Worm (Caenorhabditis elegans) whole organism, L4 larva: Measurements from ENCODE around the gene F13E6.2.

Experiments
- aha-1 ChIP-seq: fragments of 150-350 bp; peaks from one replicate; lab custom pipeline; 2014; ENCODE audit warnings: missing biosample characterization, missing genetic modification characterization
- ama-1 ChIP-seq: fragments of 150-350 bp; optimal IDR thresholded peaks from 2 replicates; lab custom pipeline; 2014; ENCODE audit warnings: inconsistent platforms, mixed read lengths
- ces-1 ChIP-seq: fragments of 150-350 bp; sonication (generic microtip); optimal IDR thresholded peaks from 4 replicates; lab custom pipeline; 2014; ENCODE audit warnings: missing biosample characterization, missing genetic modification reagents, missing genetic modification characterization
- lsy-2 ChIP-seq, 2 experiments: fragments of 150-350 bp in 1 of 2; sonication (generic microtip) in 1 of 2; optimal IDR thresholded peaks; 2 replicates each; lab custom pipeline; 2014 to 2017; ENCODE audit warnings: missing biosample characterization in 2 of 2, missing genetic modification characterization in 2 of 2
- mep-1 ChIP-seq: fragments of 150-350 bp; sonication (generic microtip); optimal IDR thresholded peaks from 3 replicates; lab custom pipeline; 2014; ENCODE audit warnings: missing biosample characterization, missing genetic modification characterization
- pha-4 ChIP-seq, 2 experiments: fragments of 150-350 bp in 1 of 2; fragments of 200-800 bp in 1 of 2; sonication (Bioruptor generic) in 1 of 2; IDR thresholded peaks in 1 of 2; optimal IDR thresholded peaks in 1 of 2; 2 replicates each; pipeline versions ENCODE4 v1.3.6 to Lab custom; 2014 to 2022; ENCODE audit warnings: missing genetic modification characterization in 2 of 2, missing genetic modification reagents in 2 of 2, missing biosample characterization in 1 of 2, missing compliant biosample characterization in 1 of 2
- rbr-2 ChIP-seq: sonication (generic microtip); optimal IDR thresholded peaks from 2 replicates; lab custom pipeline; 2016; ENCODE audit warnings: missing genotype, missing genetic modification characterization, missing compliant biosample characterization
- skn-1 ChIP-seq: fragments of 150-350 bp; optimal IDR thresholded peaks from 2 replicates; lab custom pipeline; 2014; ENCODE audit warnings: missing biosample characterization, missing genetic modification characterization
- snpc-4 ChIP-seq: fragments of 150-350 bp; optimal IDR thresholded peaks from 2 replicates; lab custom pipeline; 2014; ENCODE audit warnings: missing biosample characterization, missing genetic modification characterization
- spr-3 ChIP-seq: fragments of 200-800 bp; sonication (Bioruptor generic); optimal IDR thresholded peaks from 2 replicates; lab custom pipeline; 2018; ENCODE audit warnings: mild to moderate bottlenecking, missing genetic modification characterization, missing compliant biosample characterization
- tra-1 ChIP-seq: fragments of 200-800 bp; sonication (Bioruptor generic); IDR thresholded peaks from 2 replicates; pipeline ENCODE4 v1.3.6; 2022; ENCODE audit warnings: missing genetic modification reagents, missing genetic modification characterization, missing compliant biosample characterization
- unc-39 ChIP-seq: sonication (generic microtip); optimal IDR thresholded peaks from 2 replicates; lab custom pipeline; 2017; ENCODE audit warnings: missing biosample characterization, missing genetic modification characterization
- unc-62 ChIP-seq, 3 experiments: fragments of 150-350 bp in 1 of 3; sonication (generic microtip); optimal IDR thresholded peaks in 2 of 3; peaks in 1 of 3; 1 replicate in 1 of 3; 2 replicates in 2 of 3; lab custom pipeline; 2014 to 2017; ENCODE audit warnings: missing biosample characterization in 3 of 3, missing genetic modification characterization in 3 of 3, missing genetic modification reagents in 3 of 3, missing genotype in 1 of 3

DNA sequence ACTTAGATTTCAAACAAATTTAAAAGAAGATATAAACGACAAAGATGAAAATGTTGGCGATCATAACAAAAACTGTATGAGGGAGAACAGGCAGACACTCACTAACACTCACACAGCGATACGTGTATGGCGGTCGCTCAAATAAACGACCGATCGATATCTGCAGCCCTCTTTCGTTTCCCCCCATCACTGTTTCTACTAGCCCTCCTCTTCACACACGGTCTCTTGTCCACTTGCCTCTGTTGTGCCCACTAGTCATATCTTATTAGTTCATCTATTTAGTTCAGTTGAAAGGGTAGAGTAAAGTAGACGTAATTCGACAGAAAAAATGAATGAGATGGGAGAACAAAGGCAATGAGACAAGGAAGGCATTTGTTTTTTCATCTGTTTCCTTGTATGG lies 3.5 kb upstream of the F13E6.2 start:
- TF ChIP-seq aha-1 (tag; lab: Kevin White, UChicago) (peak; percentile 64), pha-4 (GFP tag; IDR thresholded peaks at IDR 0.05; lab: Robert Waterston, UW) (no peak), pha-4 (tag; optimal IDR thresholded peaks at IDR 0.05; lab: Kevin White, UChicago) (no peak), spr-3 (GFP tag; lab: Kevin White, UChicago) (no peak), lsy-2 (tag; optimal IDR thresholded peaks at IDR 0.05; lab: Kevin White, UChicago) (peak in 1 of 2 experiments; percentile 18), snpc-4 (tag; lab: Kevin White, UChicago) (no peak), tra-1 (GFP tag; lab: Robert Waterston, UW) (no peak), ces-1 (GFP tag; lab: Kevin White, UChicago) (no peak), mep-1 (tag; lab: Kevin White, UChicago) (peak; percentile 26), skn-1 (tag; lab: Kevin White, UChicago) (no peak), rbr-2 (tag; lab: Kevin White, UChicago) (peak; percentile 16), unc-39 (tag; lab: Kevin White, UChicago) (no peak), ama-1 (lab: Kevin White, UChicago) (peak; percentile 22), unc-62 (GFP tag; optimal IDR thresholded peaks at IDR 0.05 in 1 of 2; lab: Kevin White, UChicago) (no peak), unc-62 (tag; optimal IDR thresholded peaks at IDR 0.05; lab: Kevin White, UChicago) (no peak)
